Fruit fly (Drosophila melanogaster) whole organism, embryonic: Measurements from ENCODE around the gene zetaCOP.

Experiments
- Asciz ChIP-seq: fragments of 200-800 bp; sonication (Bioruptor generic); optimal IDR thresholded peaks from 2 replicates; lab custom pipeline; 2017; ENCODE audit warnings: missing biosample characterization, mild to moderate bottlenecking, missing genetic modification characterization, missing genetic modification reagents
- Atf3 ChIP-seq: fragments of 200-800 bp; sonication (Bioruptor generic); optimal IDR thresholded peaks from 3 replicates; lab custom pipeline; 2016; ENCODE audit warnings: missing biosample characterization, missing genetic modification characterization
- BEAF-32 ChIP-seq: fragments of 200-800 bp; sonication (Bioruptor generic); optimal IDR thresholded peaks from 3 replicates; lab custom pipeline; 2017; ENCODE audit warnings: missing biosample characterization, missing genetic modification characterization, mild to moderate bottlenecking, moderate library complexity, missing genetic modification reagents
- CG10147 ChIP-seq: fragments of 200-800 bp; sonication (Bioruptor generic); optimal IDR thresholded peaks from 2 replicates; lab custom pipeline; 2019; ENCODE audit warnings: missing biosample characterization, mild to moderate bottlenecking, missing genetic modification characterization, moderate library complexity
- CG10959 ChIP-seq: fragments of 200-800 bp; sonication (Bioruptor generic); IDR thresholded peaks from 2 replicates; pipeline ENCODE4 v1.3.6; 2022; ENCODE audit warnings: missing biosample characterization, missing genetic modification characterization
- CG10979 ChIP-seq: fragments of 200-800 bp; sonication (Bioruptor generic); optimal IDR thresholded peaks from 2 replicates; lab custom pipeline; 2018; ENCODE audit warnings: missing biosample characterization, mild to moderate bottlenecking, missing genetic modification characterization, moderate library complexity
- CG11085 ChIP-seq: fragments of 200-800 bp; sonication (Bioruptor generic); IDR thresholded peaks from 2 replicates; pipeline ENCODE4 v1.3.6; 2022; ENCODE audit warnings: missing biosample characterization, missing genetic modification characterization
- CG12659 ChIP-seq: fragments of 200-800 bp; sonication (Bioruptor generic); optimal IDR thresholded peaks from 3 replicates; lab custom pipeline; 2017; ENCODE audit warnings: mild to moderate bottlenecking, missing biosample characterization, missing genetic modification reagents, missing genetic modification characterization
- CG2712 ChIP-seq: fragments of 200-800 bp; optimal IDR thresholded peaks from 3 replicates; lab custom pipeline; 2019; ENCODE audit warnings: missing biosample characterization, mild to moderate bottlenecking, missing genetic modification characterization, moderate library complexity
- CG31388 ChIP-seq: fragments of 200-800 bp; sonication (Bioruptor generic); optimal IDR thresholded peaks from 2 replicates; lab custom pipeline; 2016; ENCODE audit warnings: missing biosample characterization, missing genetic modification characterization
- CG31441 ChIP-seq: fragments of 200-800 bp; sonication (Bioruptor generic); IDR thresholded peaks from 2 replicates; pipeline ENCODE4 v1.3.6; 2022; ENCODE audit warnings: missing biosample characterization, missing genetic modification characterization
- CG33557 ChIP-seq: fragments of 200-800 bp; sonication (Bioruptor generic); optimal IDR thresholded peaks from 2 replicates; lab custom pipeline; 2019; ENCODE audit warnings: missing biosample characterization, mild to moderate bottlenecking, missing genetic modification characterization, moderate library complexity
- CG42726 ChIP-seq: fragments of 200-800 bp; sonication (Bioruptor generic); IDR thresholded peaks from 2 replicates; pipeline ENCODE4 v1.3.6; 2022; ENCODE audit warnings: missing biosample characterization, missing genetic modification characterization; ENCODE audit not compliant: partially characterized antibody
- CG4282 ChIP-seq: fragments of 200-800 bp; sonication (Bioruptor generic); optimal IDR thresholded peaks from 2 replicates; lab custom pipeline; 2016; ENCODE audit warnings: missing biosample characterization, missing genetic modification characterization
- CG5180 ChIP-seq: fragments of 200-800 bp; sonication (Bioruptor generic); optimal IDR thresholded peaks from 3 replicates; lab custom pipeline; 2017; ENCODE audit warnings: missing biosample characterization, missing genetic modification characterization, mild to moderate bottlenecking, moderate library complexity, missing genetic modification reagents
- CG9876 ChIP-seq: fragments of 200-800 bp; sonication (Bioruptor generic); optimal IDR thresholded peaks from 2 replicates; lab custom pipeline; 2016; ENCODE audit warnings: missing biosample characterization, missing genetic modification characterization
- Drgx ChIP-seq: fragments of 200-800 bp; sonication (Bioruptor generic); IDR thresholded peaks from 2 replicates; pipeline ENCODE4 v1.3.6; 2022; ENCODE audit warnings: missing biosample characterization, missing genetic modification characterization
- Hr51 ChIP-seq, 2 experiments: fragments of 200-800 bp; sonication (Bioruptor generic); optimal IDR thresholded peaks; 2 replicates in 1 of 2; 3 replicates in 1 of 2; lab custom pipeline; 2016 to 2018; ENCODE audit warnings: missing biosample characterization in 2 of 2, missing genetic modification characterization in 2 of 2, mild to moderate bottlenecking in 1 of 2, moderate library complexity in 1 of 2
- Neu2 ChIP-seq: fragments of 200-800 bp; sonication (Bioruptor generic); optimal IDR thresholded peaks from 3 replicates; lab custom pipeline; 2016; ENCODE audit warnings: missing biosample characterization, missing genetic modification characterization, borderline replicate concordance
- Oli ChIP-seq: fragments of 200-800 bp; sonication (Bioruptor generic); optimal IDR thresholded peaks from 2 replicates; lab custom pipeline; 2018; ENCODE audit warnings: missing biosample characterization, mild to moderate bottlenecking, missing genetic modification characterization, moderate library complexity
- Optix ChIP-seq: fragments of 200-800 bp; sonication (Bioruptor generic); IDR thresholded peaks from 3 replicates; pipeline ENCODE4 v1.3.6; 2022; ENCODE audit warnings: missing biosample characterization, missing genetic modification characterization
- Pdp1 ChIP-seq, 2 experiments: fragments of 200-800 bp; sonication (Bioruptor generic); optimal IDR thresholded peaks; 3 replicates each; lab custom pipeline; 2016; ENCODE audit warnings: missing biosample characterization in 2 of 2, missing genetic modification characterization in 2 of 2, mild to moderate bottlenecking in 1 of 2, moderate library complexity in 1 of 2
- Sox102F ChIP-seq: fragments of 200-800 bp; sonication (Bioruptor generic); optimal IDR thresholded peaks from 2 replicates; lab custom pipeline; 2018; ENCODE audit warnings: missing biosample characterization, mild to moderate bottlenecking, missing genetic modification characterization, moderate library complexity
- Trl ChIP-seq, 3 experiments: fragments of >200 bp in 2 of 3; fragments of 200-800 bp in 1 of 3; sonication (Bioruptor generic) in 1 of 3; optimal IDR thresholded peaks; 2 replicates in 1 of 3; 3 replicates in 2 of 3; lab custom pipeline; 2016 to 2017; ENCODE audit warnings: missing biosample characterization in 1 of 3, missing genetic modification characterization in 1 of 3
- Xrp1 ChIP-seq: fragments of 200-800 bp; sonication (Bioruptor generic); IDR thresholded peaks from 2 replicates; pipeline ENCODE4 v1.3.6; 2022; ENCODE audit warnings: missing biosample characterization, missing genetic modification characterization
- aop ChIP-seq: fragments of 200-800 bp; sonication (Bioruptor generic); IDR thresholded peaks from 2 replicates; pipeline ENCODE4 v1.3.6; 2022; ENCODE audit warnings: missing biosample characterization, missing genetic modification characterization
- bsh ChIP-seq, 2 experiments: fragments of 200-800 bp; sonication (Bioruptor generic); optimal IDR thresholded peaks; 2 replicates each; lab custom pipeline; 2017 to 2018; ENCODE audit warnings: mild to moderate bottlenecking in 2 of 2, missing biosample characterization in 2 of 2, missing genetic modification characterization in 2 of 2, moderate library complexity in 1 of 2
- da ChIP-seq: fragments of 200-800 bp; sonication (Bioruptor generic); optimal IDR thresholded peaks from 2 replicates; lab custom pipeline; 2016; ENCODE audit warnings: missing biosample characterization, missing genetic modification characterization
- dati ChIP-seq: fragments of 200-800 bp; sonication (Bioruptor generic); IDR thresholded peaks from 2 replicates; pipeline ENCODE4 v1.3.6; 2022; ENCODE audit warnings: missing biosample characterization, missing genetic modification characterization
- dmrt99B ChIP-seq: fragments of 200-800 bp; sonication (Bioruptor generic); optimal IDR thresholded peaks from 2 replicates; lab custom pipeline; 2018; ENCODE audit warnings: missing biosample characterization, mild to moderate bottlenecking, missing genetic modification characterization, moderate library complexity
- dpn ChIP-seq, 2 experiments: fragments of 200-800 bp; sonication (Bioruptor generic); optimal IDR thresholded peaks; 3 replicates each; lab custom pipeline; 2016; ENCODE audit warnings: missing biosample characterization in 2 of 2, missing genetic modification characterization in 2 of 2
- fd3F ChIP-seq: fragments of 200-800 bp; sonication (Bioruptor generic); optimal IDR thresholded peaks from 2 replicates; lab custom pipeline; 2018; ENCODE audit warnings: missing biosample characterization, mild to moderate bottlenecking, missing genetic modification characterization, moderate library complexity
- gem ChIP-seq: fragments of 200-800 bp; sonication (Bioruptor generic); optimal IDR thresholded peaks from 2 replicates; lab custom pipeline; 2019; ENCODE audit warnings: missing biosample characterization, mild to moderate bottlenecking, missing genetic modification characterization, moderate library complexity
- gfzf ChIP-seq: fragments of 200-800 bp; sonication (Bioruptor generic); optimal IDR thresholded peaks from 2 replicates; lab custom pipeline; 2016; ENCODE audit warnings: missing biosample characterization, mild to moderate bottlenecking, missing genetic modification characterization, moderate library complexity
- gsb ChIP-seq: fragments of 200-800 bp; sonication (Bioruptor generic); IDR thresholded peaks from 2 replicates; pipeline ENCODE4 v1.3.6; 2022; ENCODE audit warnings: missing biosample characterization, missing genetic modification characterization
- ham ChIP-seq: fragments of 200-800 bp; sonication (Bioruptor generic); IDR thresholded peaks from 2 replicates; pipeline ENCODE4 v1.3.6; 2022; ENCODE audit warnings: missing biosample characterization, missing genetic modification characterization
- nau ChIP-seq: fragments of 200-800 bp; sonication (Bioruptor generic); optimal IDR thresholded peaks from 3 replicates; lab custom pipeline; 2017; ENCODE audit warnings: missing biosample characterization, mild to moderate bottlenecking, missing genetic modification characterization, missing genetic modification reagents
- p53 ChIP-seq: fragments of 200-800 bp; sonication (Bioruptor generic); optimal IDR thresholded peaks from 2 replicates; lab custom pipeline; 2016; ENCODE audit warnings: missing biosample characterization, missing genetic modification characterization
- phol ChIP-seq: fragments of 200-800 bp; sonication (Bioruptor generic); optimal IDR thresholded peaks from 3 replicates; lab custom pipeline; 2018; ENCODE audit warnings: missing biosample characterization, mild to moderate bottlenecking, missing genetic modification characterization, moderate library complexity
- pum ChIP-seq: fragments of 200-800 bp; sonication (Bioruptor generic); optimal IDR thresholded peaks from 2 replicates; lab custom pipeline; 2016; ENCODE audit warnings: missing biosample characterization, missing genetic modification characterization
- row ChIP-seq: fragments of 200-800 bp; sonication (Bioruptor generic); IDR thresholded peaks from 3 replicates; pipeline ENCODE4 v1.3.6; 2022; ENCODE audit warnings: missing biosample characterization, missing genetic modification characterization
- sens ChIP-seq: fragments of 200-800 bp; sonication (Bioruptor generic); peaks from one replicate; lab custom pipeline; 2016; ENCODE audit warnings: missing biosample characterization, missing genetic modification characterization
- seq ChIP-seq: fragments of 200-800 bp; sonication (Bioruptor generic); IDR thresholded peaks from 2 replicates; pipeline ENCODE4 v1.3.6; 2022; ENCODE audit warnings: missing biosample characterization, missing genetic modification characterization
- sima ChIP-seq: fragments of 200-800 bp; sonication (Bioruptor generic); optimal IDR thresholded peaks from 2 replicates; lab custom pipeline; 2016; ENCODE audit warnings: missing biosample characterization, missing genetic modification characterization
- sisA ChIP-seq: fragments of 200-800 bp; sonication (Bioruptor generic); IDR thresholded peaks from 2 replicates; pipeline ENCODE4 v1.3.6; 2022; ENCODE audit warnings: missing biosample characterization, missing genetic modification characterization
- zen ChIP-seq: fragments of 200-800 bp; sonication (Bioruptor generic); optimal IDR thresholded peaks from 3 replicates; lab custom pipeline; 2018; ENCODE audit warnings: missing biosample characterization, mild to moderate bottlenecking, missing genetic modification characterization, moderate library complexity

Gene zetaCOP

dm6 chr3L:16644505-16644904 lies 28.9 kb downstream of the zetaCOP start (continued):
- TF ChIP-seq Optix (GFP tag; lab: Robert Waterston, UW) (no peak), ham (GFP tag; lab: Robert Waterston, UW) (no peak), aop (GFP tag; lab: Robert Waterston, UW) (no peak), Pdp1 (GFP tag; optimal IDR thresholded peaks at IDR 0.05; lab: Kevin White, UChicago) (peak in 1 of 2 experiments; percentile 11), CG31441 (GFP tag; lab: Robert Waterston, UW) (no peak), CG11085 (no peak), CG4282 (GFP tag; lab: Kevin White, UChicago) (no peak)

DNA sequence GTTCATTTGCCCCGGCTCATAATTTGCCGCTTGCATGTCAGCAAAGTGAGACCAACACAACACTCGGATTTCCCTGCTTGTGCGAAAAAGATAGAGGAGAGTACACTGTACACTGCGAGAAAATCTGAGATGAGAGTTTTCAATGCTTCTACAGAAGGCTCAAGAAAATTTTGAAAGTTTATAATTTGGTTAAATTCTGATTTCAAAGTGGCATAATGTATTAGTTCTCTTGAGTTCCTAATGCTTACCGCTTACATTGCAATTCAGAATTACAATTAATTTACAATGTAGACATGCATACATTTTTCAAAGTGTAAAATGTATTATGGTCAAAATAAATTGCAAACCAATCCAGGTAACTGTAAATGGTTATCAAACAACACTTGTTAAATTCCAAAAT lies 30.4 kb downstream of the zetaCOP start:
- TF ChIP-seq Asciz (GFP tag; lab: Kevin White, UChicago) (peak; percentile 19), gem (tag; lab: Kevin White, UChicago) (peak; percentile 28), nau (GFP tag; lab: Kevin White, UChicago) (no peak), CG10979 (tag; lab: Kevin White, UChicago) (peak; percentile 51), Sox102F (peak; percentile 22), Oli (tag; lab: Kevin White, UChicago) (peak; percentile 5), dpn (GFP tag; optimal IDR thresholded peaks at IDR 0.05; lab: Kevin White, UChicago) (peak in 1 of 2 experiments; percentile 2), row (GFP tag; lab: Robert Waterston, UW) (peak; percentile 28; the same call in 2 of the 3 replicates), CG31441 (GFP tag; lab: Robert Waterston, UW) (0 out of 2 replicates have a peak, but pooled peaks have one; percentile 31), sens (GFP tag; lab: Kevin White, UChicago) (peak; percentile 86), Hr51 (GFP tag; optimal IDR thresholded peaks at IDR 0.05; lab: Kevin White, UChicago) (peak in 1 of 2 experiments; percentile 12), phol (tag; lab: Kevin White, UChicago) (peak; percentile 51), pum (GFP tag; lab: Kevin White, UChicago) (peak; percentile 2), Xrp1 (GFP tag; lab: Robert Waterston, UW) (peak; percentile 49; the same call in 1 of the 2 replicates), sima (GFP tag; lab: Kevin White, UChicago) (no peak), Drgx (peak; percentile 54; the same call in 1 of the 2 replicates), fd3F (GFP tag; lab: Kevin White, UChicago) (no peak), zen (tag; lab: Kevin White, UChicago) (peak; percentile 27), bsh (GFP tag; optimal IDR thresholded peaks at IDR 0.05; lab: Kevin White, UChicago) (peak in 1 of 2 experiments; percentile 16), dmrt99B (tag; lab: Kevin White, UChicago) (peak; percentile 8), CG42726 (GFP tag; lab: Robert Waterston, UW) (0 out of 2 replicates have a peak, but pooled peaks have one; percentile 27), Atf3 (GFP tag; lab: Kevin White, UChicago) (no peak), CG10959 (GFP tag; lab: Robert Waterston, UW) (no peak)

- TF ChIP-seq Trl (optimal IDR thresholded peaks at IDR 0.05; lab: Kevin White, UChicago) (no peak), Trl (GFP tag; optimal IDR thresholded peaks at IDR 0.05; lab: Kevin White, UChicago) (peak; percentile 19), CG33557 (GFP tag; lab: Kevin White, UChicago) (peak; percentile 59), Neu2 (GFP tag; lab: Kevin White, UChicago) (no peak), CG10147 (peak; percentile 2), p53 (GFP tag; lab: Kevin White, UChicago) (no peak), CG31388 (GFP tag; lab: Kevin White, UChicago) (no peak), gfzf (GFP tag; lab: Kevin White, UChicago) (no peak), sisA (GFP tag; lab: Robert Waterston, UW) (no peak; the same call in none of the 2 replicates), CG12659 (GFP tag; lab: Kevin White, UChicago) (peak; percentile 57), gsb (GFP tag; lab: Robert Waterston, UW) (no peak), da (GFP tag; lab: Kevin White, UChicago) (no peak), Drgx (peak; percentile 16; the same call in 1 of the 2 replicates), CG5180 (GFP tag; lab: Kevin White, UChicago) (peak; percentile 57), seq (GFP tag; lab: Robert Waterston, UW) (no peak), dati (GFP tag; lab: Robert Waterston, UW) (0 out of 2 replicates have a peak, but pooled peaks have one; percentile 5), BEAF-32 (GFP tag; lab: Kevin White, UChicago) (no peak), CG2712 (peak; percentile 86), CG9876 (GFP tag; lab: Kevin White, UChicago) (no peak)
Observed at dm6 chr3L:16642088-16642507, 31.3 kb downstream of the zetaCOP start.
